Worm (Caenorhabditis elegans) whole organism, late embryonic: Measurements from ENCODE around the gene txbp-3.

ENCODE experiments used
- C38D4.7 ChIP-seq: fragments of 200-800 bp; sonication (Bioruptor generic); optimal IDR thresholded peaks from 2 replicates; lab custom pipeline; 2018; ENCODE audit warnings: mild to moderate bottlenecking, missing genetic modification characterization, moderate library complexity, missing compliant biosample characterization
- che-1 ChIP-seq: sonication (generic microtip); optimal IDR thresholded peaks from 2 replicates; lab custom pipeline; 2016; ENCODE audit warnings: mild to moderate bottlenecking, missing genetic modification characterization, missing compliant biosample characterization
- fkh-10 ChIP-seq: fragments of 150-350 bp; optimal IDR thresholded peaks from 2 replicates; lab custom pipeline; 2014; ENCODE audit warnings: missing biosample characterization, missing genetic modification reagents, missing genetic modification characterization
- hlh-6 ChIP-seq: sonication (generic microtip); optimal IDR thresholded peaks from 2 replicates; lab custom pipeline; 2016; ENCODE audit warnings: missing genotype, missing genetic modification characterization, missing compliant biosample characterization
- mec-3 ChIP-seq: sonication (generic microtip); optimal IDR thresholded peaks from 2 replicates; lab custom pipeline; 2016; ENCODE audit warnings: borderline replicate concordance, missing genetic modification characterization, missing compliant biosample characterization
- pha-4 ChIP-seq: fragments of 150-350 bp; optimal IDR thresholded peaks from 2 replicates; lab custom pipeline; 2018; ENCODE audit warnings: missing biosample characterization, missing genetic modification reagents, missing genetic modification characterization
- pqm-1 ChIP-seq: sonication (generic microtip); optimal IDR thresholded peaks from 2 replicates; lab custom pipeline; 2016; ENCODE audit warnings: missing genetic modification characterization, missing compliant biosample characterization
- ztf-16 ChIP-seq: sonication (generic microtip); optimal IDR thresholded peaks from 2 replicates; lab custom pipeline; 2017; ENCODE audit warnings: missing genetic modification characterization, missing compliant biosample characterization

- TF ChIP-seq pqm-1, result no peak
- no peak for TF ChIP-seq pha-4 (tag; lab: Kevin White, UChicago)
- no peak for TF ChIP-seq che-1 (tag; lab: Kevin White, UChicago)
- TF ChIP-seq fkh-10, result no peak
- TF ChIP-seq mec-3 (tag; lab: Kevin White, UChicago), result no peak
- no peak for TF ChIP-seq C38D4.7
- TF ChIP-seq hlh-6 (tag; lab: Kevin White, UChicago), result no peak
- TF ChIP-seq ztf-16, result no peak
Measured at ce11 chrIII:5081573-5081823, 34.2 kb upstream of the txbp-3 start, which contains the start of gene cox-6A.
